Worm (Caenorhabditis elegans) whole organism, L1 larva: ENCODE measurements around the gene C52B9.10.
A peak's percentile ranks its signal among the peaks of the same experiment; 100 is the strongest.

ENCODE experiments used
- alr-1 ChIP-seq: fragments of 200-800 bp; sonication (Bioruptor generic); optimal IDR thresholded peaks from 2 replicates; lab custom pipeline; 2018; ENCODE audit warnings: borderline replicate concordance, mild to moderate bottlenecking, missing genetic modification characterization, missing compliant biosample characterization
- aly-2 ChIP-seq: fragments of 150-350 bp; optimal IDR thresholded peaks from 2 replicates; lab custom pipeline; 2014; ENCODE audit warnings: missing biosample characterization, missing genetic modification characterization
- ceh-63 ChIP-seq: fragments of 200-800 bp; sonication (Bioruptor generic); optimal IDR thresholded peaks from 2 replicates; lab custom pipeline; 2018; ENCODE audit warnings: mild to moderate bottlenecking, missing genetic modification characterization, missing compliant biosample characterization
- ceh-82 ChIP-seq, 3 experiments: fragments of 150-350 bp in 1 of 3; sonication (generic microtip) in 2 of 3; optimal IDR thresholded peaks; 2 replicates each; lab custom pipeline; 2014 to 2017; ENCODE audit warnings: missing biosample characterization in 3 of 3, missing genetic modification characterization in 3 of 3
- ces-1 ChIP-seq: fragments of 150-350 bp; optimal IDR thresholded peaks from 2 replicates; lab custom pipeline; 2014; ENCODE audit warnings: missing biosample characterization, missing genetic modification reagents, missing genetic modification characterization
- dpl-1 ChIP-seq, 3 experiments: fragments of 150-350 bp in 2 of 3; sonication (generic microtip) in 1 of 3; optimal IDR thresholded peaks; 2 replicates each; lab custom pipeline; 2014 to 2017; ENCODE audit warnings: missing biosample characterization in 3 of 3, missing genetic modification characterization in 3 of 3, missing genetic modification reagents in 3 of 3
- efl-1 ChIP-seq, 4 experiments: fragments of 150-350 bp; optimal IDR thresholded peaks in 3 of 4; peaks in 1 of 4; 1 replicate in 1 of 4; 2 replicates in 3 of 4; lab custom pipeline; 2014; ENCODE audit warnings: missing biosample characterization in 2 of 4, missing genetic modification characterization in 2 of 4, missing genetic modification reagents in 2 of 4
- efl-3 ChIP-seq: fragments of 200-800 bp; sonication (Bioruptor generic); optimal IDR thresholded peaks from 2 replicates; lab custom pipeline; 2018; ENCODE audit warnings: mild to moderate bottlenecking, missing genetic modification characterization, missing compliant biosample characterization
- egl-13 ChIP-seq: sonication (generic microtip); optimal IDR thresholded peaks from 2 replicates; lab custom pipeline; 2016; ENCODE audit warnings: missing genotype, missing genetic modification reagents, missing genetic modification characterization, missing compliant biosample characterization
- elt-2 ChIP-seq: sonication (generic microtip); optimal IDR thresholded peaks from 2 replicates; lab custom pipeline; 2016; ENCODE audit warnings: missing genetic modification characterization, mild to moderate bottlenecking, inconsistent platforms, missing compliant biosample characterization, missing genetic modification reagents
- ets-5 ChIP-seq: fragments of 200-800 bp; sonication (Bioruptor generic); IDR thresholded peaks from 2 replicates; pipeline ENCODE4 v1.3.6; 2022; ENCODE audit warnings: missing genetic modification characterization, missing compliant biosample characterization
- fkh-10 ChIP-seq: sonication (generic microtip); optimal IDR thresholded peaks from 2 replicates; lab custom pipeline; 2017; ENCODE audit warnings: missing biosample characterization, missing genetic modification reagents, missing genetic modification characterization
- fkh-8 ChIP-seq: sonication (generic microtip); optimal IDR thresholded peaks from 2 replicates; lab custom pipeline; 2016; ENCODE audit warnings: mild to moderate bottlenecking, missing genetic modification characterization, missing compliant biosample characterization
- hlh-4 ChIP-seq: sonication (generic microtip); optimal IDR thresholded peaks from 2 replicates; lab custom pipeline; 2016; ENCODE audit warnings: mild to moderate bottlenecking, missing genetic modification characterization, missing compliant biosample characterization
- irx-1 ChIP-seq: sonication (generic microtip); optimal IDR thresholded peaks from 2 replicates; lab custom pipeline; 2016; ENCODE audit warnings: missing genetic modification characterization, missing compliant biosample characterization
- isw-1 ChIP-seq: fragments of 200-800 bp; sonication (Bioruptor generic); IDR thresholded peaks from 2 replicates; pipeline ENCODE4 v1.3.6; 2022; ENCODE audit warnings: missing genetic modification characterization, missing compliant biosample characterization
- lin-14 ChIP-seq: fragments of 200-800 bp; sonication (Bioruptor generic); optimal IDR thresholded peaks from 2 replicates; lab custom pipeline; 2018; ENCODE audit warnings: mild to moderate bottlenecking, missing genetic modification characterization, moderate library complexity, missing compliant biosample characterization
- lin-15B ChIP-seq: fragments of 150-350 bp; sonication (generic microtip); optimal IDR thresholded peaks from 3 replicates; lab custom pipeline; 2014; ENCODE audit warnings: missing biosample characterization, missing genetic modification characterization
- lin-39 ChIP-seq: fragments of 150-350 bp; optimal IDR thresholded peaks from 2 replicates; lab custom pipeline; 2014; ENCODE audit warnings: missing biosample characterization, missing genetic modification reagents, missing genetic modification characterization
- lir-3 ChIP-seq: sonication (generic microtip); optimal IDR thresholded peaks from 2 replicates; lab custom pipeline; 2016; ENCODE audit warnings: mild to moderate bottlenecking, missing genetic modification characterization, moderate library complexity, missing compliant biosample characterization; ENCODE audit not compliant: poor library complexity
- lsy-2 ChIP-seq, 2 experiments: fragments of 150-350 bp; optimal IDR thresholded peaks; 2 replicates each; lab custom pipeline; 2014; ENCODE audit warnings: missing biosample characterization in 2 of 2, missing genetic modification characterization in 2 of 2
- mdl-1 ChIP-seq, 2 experiments: fragments of 150-350 bp; optimal IDR thresholded peaks; 2 replicates each; lab custom pipeline; 2014 to 2017; ENCODE audit warnings: missing biosample characterization in 2 of 2, missing genetic modification characterization in 2 of 2, inconsistent platforms in 1 of 2
- mef-2 ChIP-seq: fragments of 150-350 bp; optimal IDR thresholded peaks from 2 replicates; lab custom pipeline; 2014; ENCODE audit warnings: missing biosample characterization, missing genetic modification characterization
- mep-1 ChIP-seq: fragments of 150-350 bp; optimal IDR thresholded peaks from 2 replicates; lab custom pipeline; 2014; ENCODE audit warnings: missing biosample characterization, missing genetic modification characterization
- nhr-11 ChIP-seq: fragments of 150-350 bp; optimal IDR thresholded peaks from 2 replicates; lab custom pipeline; 2014; ENCODE audit warnings: missing biosample characterization, missing genetic modification characterization
- nhr-12 ChIP-seq: sonication (generic microtip); optimal IDR thresholded peaks from 2 replicates; lab custom pipeline; 2017; ENCODE audit warnings: missing biosample characterization, missing genetic modification characterization
- nhr-19 ChIP-seq: fragments of 200-800 bp; sonication (Bioruptor generic); conservative IDR thresholded peaks from 2 replicates; pipeline ENCODE4 v1.3.6; 2022; ENCODE audit warnings: missing genetic modification characterization, missing compliant biosample characterization
- nhr-20 ChIP-seq: sonication (generic microtip); optimal IDR thresholded peaks from 2 replicates; lab custom pipeline; 2016; ENCODE audit warnings: mild to moderate bottlenecking, missing genetic modification characterization, missing compliant biosample characterization
- nhr-47 ChIP-seq: sonication (generic microtip); optimal IDR thresholded peaks from 2 replicates; lab custom pipeline; 2016; ENCODE audit warnings: mild to moderate bottlenecking, missing genetic modification characterization, moderate library complexity, missing compliant biosample characterization
- nhr-76 ChIP-seq: sonication (generic microtip); optimal IDR thresholded peaks from 2 replicates; lab custom pipeline; 2017; ENCODE audit warnings: missing biosample characterization, missing genetic modification characterization
- nhr-77 ChIP-seq: fragments of 150-350 bp; optimal IDR thresholded peaks from 2 replicates; lab custom pipeline; 2014; ENCODE audit warnings: missing biosample characterization, missing genetic modification characterization
- nhr-84 ChIP-seq: sonication (generic microtip); optimal IDR thresholded peaks from 2 replicates; lab custom pipeline; 2017; ENCODE audit warnings: missing biosample characterization, missing genetic modification characterization
- nhr-90 ChIP-seq: sonication (generic microtip); optimal IDR thresholded peaks from 2 replicates; lab custom pipeline; 2016; ENCODE audit warnings: mild to moderate bottlenecking, missing genetic modification characterization, missing compliant biosample characterization; ENCODE audit not compliant: poor library complexity
- pag-3 ChIP-seq: sonication (generic microtip); optimal IDR thresholded peaks from 2 replicates; lab custom pipeline; 2017; ENCODE audit warnings: missing genetic modification characterization, mild to moderate bottlenecking, missing compliant biosample characterization, antibody characterized with exemption, borderline replicate concordance; ENCODE audit not compliant: insufficient read depth
- pax-3 ChIP-seq: fragments of 200-800 bp; sonication (Bioruptor generic); optimal IDR thresholded peaks from 2 replicates; lab custom pipeline; 2018; ENCODE audit warnings: mild to moderate bottlenecking, missing genetic modification characterization, moderate library complexity, missing compliant biosample characterization
- rnt-1 ChIP-seq: sonication (generic microtip); optimal IDR thresholded peaks from 2 replicates; lab custom pipeline; 2016; ENCODE audit warnings: mild to moderate bottlenecking, missing genetic modification characterization, moderate library complexity, missing compliant biosample characterization
- skn-1 ChIP-seq: fragments of 150-350 bp; optimal IDR thresholded peaks from 2 replicates; lab custom pipeline; 2014; ENCODE audit warnings: missing biosample characterization, missing genetic modification characterization
- snpc-4 ChIP-seq: fragments of 150-350 bp; optimal IDR thresholded peaks from 2 replicates; lab custom pipeline; 2014; ENCODE audit warnings: missing biosample characterization, missing genetic modification characterization
- snu-23 ChIP-seq: sonication (generic microtip); optimal IDR thresholded peaks from 2 replicates; lab custom pipeline; 2016; ENCODE audit warnings: missing genetic modification characterization, missing compliant biosample characterization
- sptf-1 ChIP-seq: fragments of 150-350 bp; optimal IDR thresholded peaks from 2 replicates; lab custom pipeline; 2014; ENCODE audit warnings: missing biosample characterization, missing genetic modification characterization
- unc-130 ChIP-seq: fragments of 150-350 bp; optimal IDR thresholded peaks from 2 replicates; lab custom pipeline; 2017; ENCODE audit warnings: missing biosample characterization, missing genetic modification characterization, inconsistent platforms
- unc-62 ChIP-seq: fragments of 150-350 bp; optimal IDR thresholded peaks from 2 replicates; lab custom pipeline; 2014; ENCODE audit warnings: missing biosample characterization, missing genetic modification reagents, missing genetic modification characterization
- unc-86 ChIP-seq: sonication (generic microtip); optimal IDR thresholded peaks from 2 replicates; lab custom pipeline; 2016; ENCODE audit warnings: missing genetic modification characterization, missing compliant biosample characterization
- unc-98 ChIP-seq: fragments of 200-800 bp; sonication (Bioruptor generic); IDR thresholded peaks from 2 replicates; pipeline ENCODE4 v1.3.6; 2022; ENCODE audit warnings: missing genetic modification characterization, missing compliant biosample characterization
- xbp-1 ChIP-seq: sonication (generic microtip); optimal IDR thresholded peaks from 2 replicates; lab custom pipeline; 2016; ENCODE audit warnings: missing genetic modification characterization, missing compliant biosample characterization

Gene C52B9.10

DNA sequence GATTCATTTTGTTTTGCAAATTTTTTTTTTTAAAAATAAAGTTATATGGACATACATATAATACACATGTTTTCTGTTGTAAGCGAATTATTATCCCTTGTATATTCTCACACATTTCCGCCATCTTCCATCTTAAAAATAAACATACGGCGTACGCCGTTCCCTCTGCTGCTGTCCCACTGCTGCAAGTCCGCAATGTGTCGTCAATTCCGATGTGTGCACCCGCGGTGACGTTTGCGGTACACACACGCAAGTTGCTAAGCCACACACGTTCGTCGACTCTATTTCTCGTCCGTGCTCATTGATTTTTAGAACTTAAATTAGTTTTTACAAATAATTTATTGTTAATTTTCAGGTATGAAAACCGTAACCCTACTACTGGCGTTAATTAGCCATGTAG is 13.4 kb upstream of the C52B9.10 start, which contains the start of gene C52B9.4 (continued):
- peak; percentile 29 to 32 for TF ChIP-seq efl-1 (optimal IDR thresholded peaks at IDR 0.05; lab: Kevin White, UChicago)
- TF ChIP-seq efl-1 (GFP tag; optimal IDR thresholded peaks at IDR 0.05 in 1 of 2; lab: Kevin White, UChicago) = peak; percentile 1 to 90
- peak; percentile 67 for TF ChIP-seq lin-14 (GFP tag; lab: Kevin White, UChicago)
- no peak for TF ChIP-seq nhr-11
- TF ChIP-seq dpl-1 (GFP tag; optimal IDR thresholded peaks at IDR 0.05; lab: Kevin White, UChicago) = peak in 2 of 3 experiments; percentile 18 to 30
- peak; percentile 49 for TF ChIP-seq nhr-20
- TF ChIP-seq unc-62 (GFP tag; lab: Kevin White, UChicago) = no peak
- TF ChIP-seq hlh-4 = no peak
- TF ChIP-seq pax-3 (tag; lab: Kevin White, UChicago) = no peak
- TF ChIP-seq ceh-82 (tag; optimal IDR thresholded peaks at IDR 0.05; lab: Kevin White, UChicago) = peak in 2 of 3 experiments; percentile 14 to 35
- TF ChIP-seq irx-1 (tag; lab: Kevin White, UChicago) = peak; percentile 45
- TF ChIP-seq ces-1 (GFP tag; lab: Kevin White, UChicago) = no peak
- no peak for TF ChIP-seq isw-1 (GFP tag; lab: Robert Waterston, UW)
- TF ChIP-seq efl-3 (GFP tag; lab: Kevin White, UChicago) = no peak
- no peak for TF ChIP-seq aly-2
- TF ChIP-seq egl-13 (tag; lab: Kevin White, UChicago) = peak; percentile 31
- peak; percentile 28 for TF ChIP-seq nhr-90
- TF ChIP-seq sptf-1 = no peak
- no peak for TF ChIP-seq nhr-77 (tag; lab: Kevin White, UChicago)
- TF ChIP-seq skn-1 = peak; percentile 40
- peak; percentile 29 for TF ChIP-seq mep-1 (tag; lab: Kevin White, UChicago)
- no peak for TF ChIP-seq lin-15B (tag; lab: Kevin White, UChicago)
- no peak for TF ChIP-seq pag-3
- TF ChIP-seq lin-39 (tag; lab: Kevin White, UChicago) = no peak
- TF ChIP-seq fkh-10 = no peak
- no peak for TF ChIP-seq unc-130 (tag; lab: Kevin White, UChicago)
- TF ChIP-seq ets-5 (GFP tag; lab: Robert Waterston, UW) = no peak
- TF ChIP-seq elt-2 (tag; lab: Kevin White, UChicago) = peak; percentile 15
- no peak for TF ChIP-seq unc-98 (GFP tag; lab: Robert Waterston, UW)
- peak; percentile 34 to 45 for TF ChIP-seq lsy-2 (tag; optimal IDR thresholded peaks at IDR 0.05; lab: Kevin White, UChicago)
- TF ChIP-seq nhr-76 (tag; lab: Kevin White, UChicago) = no peak
- no peak for TF ChIP-seq mef-2 (tag; lab: Kevin White, UChicago)
- no peak for TF ChIP-seq snpc-4 (tag; lab: Kevin White, UChicago)
- TF ChIP-seq xbp-1 (tag; lab: Kevin White, UChicago) = peak; percentile 64
- no peak for TF ChIP-seq nhr-12 (tag; lab: Kevin White, UChicago)
- TF ChIP-seq nhr-84 (tag; lab: Kevin White, UChicago) = no peak
- TF ChIP-seq alr-1 (tag; lab: Kevin White, UChicago) = no peak
- TF ChIP-seq ceh-63 (GFP tag; lab: Kevin White, UChicago) = no peak
- TF ChIP-seq rnt-1 = peak; percentile 48
- TF ChIP-seq unc-86 (tag; lab: Kevin White, UChicago) = peak; percentile 17
- TF ChIP-seq nhr-47 = peak; percentile 59
- no peak for TF ChIP-seq lir-3 (tag; lab: Kevin White, UChicago)
- TF ChIP-seq fkh-8 (tag; lab: Kevin White, UChicago) = peak; percentile 24
- peak; percentile 63 for TF ChIP-seq snu-23 (GFP tag; lab: Kevin White, UChicago)
- TF ChIP-seq nhr-19 = peak; percentile 56
- peak in 1 of 2 experiments; percentile 44 for TF ChIP-seq mdl-1 (tag; optimal IDR thresholded peaks at IDR 0.05; lab: Kevin White, UChicago)
